Worm (Caenorhabditis elegans) whole organism, L2 larva: ENCODE results near the gene catp-5.

Experiments
- C34F6.9 ChIP-seq: fragments of 150-350 bp; optimal IDR thresholded peaks from 2 replicates; lab custom pipeline; 2014; ENCODE audit warnings: missing biosample characterization, missing genetic modification characterization
- F13H6.1 ChIP-seq: sonication (generic microtip); optimal IDR thresholded peaks from 2 replicates; lab custom pipeline; 2016; ENCODE audit warnings: missing genetic modification characterization, missing compliant biosample characterization
- R02D3.7 ChIP-seq: fragments of 150-350 bp; optimal IDR thresholded peaks from 2 replicates; lab custom pipeline; 2014; ENCODE audit warnings: missing biosample characterization, missing genetic modification characterization
- Y55F3AM.14 ChIP-seq: fragments of 200-800 bp; sonication (Bioruptor generic); optimal IDR thresholded peaks from 2 replicates; lab custom pipeline; 2018; ENCODE audit warnings: mild to moderate bottlenecking, missing genetic modification characterization, missing compliant biosample characterization
- alr-1 ChIP-seq: fragments of 150-350 bp; optimal IDR thresholded peaks from 2 replicates; lab custom pipeline; 2014; ENCODE audit warnings: missing biosample characterization, missing genetic modification characterization
- aly-2 ChIP-seq: fragments of 150-350 bp; optimal IDR thresholded peaks from 2 replicates; lab custom pipeline; 2014; ENCODE audit warnings: missing biosample characterization, missing genetic modification characterization
- ama-1 ChIP-seq: fragments of 150-350 bp; optimal IDR thresholded peaks from 2 replicates; lab custom pipeline; 2018; ENCODE audit warnings: inconsistent platforms
- blmp-1 ChIP-seq: sonication (generic microtip); optimal IDR thresholded peaks from 2 replicates; lab custom pipeline; 2017; ENCODE audit warnings: missing genetic modification characterization, mild to moderate bottlenecking, missing compliant biosample characterization, antibody characterized with exemption, moderate library complexity; ENCODE audit not compliant: insufficient read depth
- ceh-82 ChIP-seq: fragments of 150-350 bp; optimal IDR thresholded peaks from 2 replicates; lab custom pipeline; 2014; ENCODE audit warnings: missing biosample characterization, missing genetic modification characterization
- crh-2 ChIP-seq: sonication (generic microtip); optimal IDR thresholded peaks from 2 replicates; lab custom pipeline; 2017; ENCODE audit warnings: missing biosample characterization, missing genetic modification characterization
- dmd-4 ChIP-seq: sonication (generic microtip); optimal IDR thresholded peaks from 2 replicates; lab custom pipeline; 2017; ENCODE audit warnings: missing biosample characterization, missing genetic modification characterization
- egl-27 ChIP-seq: sonication (generic microtip); optimal IDR thresholded peaks from 3 replicates; lab custom pipeline; 2017; ENCODE audit warnings: missing biosample characterization, missing genetic modification reagents, missing genetic modification characterization
- elt-1 ChIP-seq: fragments of 150-350 bp; optimal IDR thresholded peaks from 2 replicates; lab custom pipeline; 2014; ENCODE audit warnings: missing biosample characterization, missing genetic modification characterization
- elt-3 ChIP-seq: sonication (generic microtip); optimal IDR thresholded peaks from 2 replicates; lab custom pipeline; 2017; ENCODE audit warnings: missing biosample characterization, missing genetic modification characterization
- fos-1 ChIP-seq: fragments of 150-350 bp; optimal IDR thresholded peaks from 2 replicates; lab custom pipeline; 2014; ENCODE audit warnings: missing biosample characterization, missing genetic modification characterization
- gmeb-1 ChIP-seq: fragments of 150-350 bp; optimal IDR thresholded peaks from 2 replicates; lab custom pipeline; 2014; ENCODE audit warnings: missing biosample characterization, missing genetic modification characterization
- lin-11 ChIP-seq: fragments of 150-350 bp; sonication (generic microtip); optimal IDR thresholded peaks from 2 replicates; lab custom pipeline; 2014; ENCODE audit warnings: missing biosample characterization, missing genetic modification characterization, inconsistent platforms, mixed read lengths
- lin-13 ChIP-seq: fragments of 150-350 bp; optimal IDR thresholded peaks from 2 replicates; lab custom pipeline; 2014; ENCODE audit warnings: missing biosample characterization, missing genetic modification reagents, missing genetic modification characterization
- lin-39 ChIP-seq: fragments of 150-350 bp; optimal IDR thresholded peaks from 2 replicates; lab custom pipeline; 2014; ENCODE audit warnings: missing biosample characterization, missing genetic modification reagents, missing genetic modification characterization
- lsy-2 ChIP-seq, 2 experiments: fragments of 150-350 bp in 1 of 2; sonication (generic microtip) in 1 of 2; optimal IDR thresholded peaks; 2 replicates each; lab custom pipeline; 2014 to 2017; ENCODE audit warnings: missing biosample characterization in 2 of 2, missing genetic modification characterization in 2 of 2
- mab-5 ChIP-seq: fragments of 150-350 bp; optimal IDR thresholded peaks from 2 replicates; lab custom pipeline; 2014; ENCODE audit warnings: missing biosample characterization, missing genetic modification characterization
- mdl-1 ChIP-seq, 2 experiments: fragments of 150-350 bp in 1 of 2; sonication (generic microtip) in 1 of 2; optimal IDR thresholded peaks; 2 replicates each; lab custom pipeline; 2017; ENCODE audit warnings: missing biosample characterization in 2 of 2, missing genetic modification characterization in 2 of 2
- nhr-11 ChIP-seq: fragments of 150-350 bp; optimal IDR thresholded peaks from 2 replicates; lab custom pipeline; 2014; ENCODE audit warnings: missing biosample characterization, missing genetic modification characterization
- nhr-12 ChIP-seq: fragments of 150-350 bp; optimal IDR thresholded peaks from 2 replicates; lab custom pipeline; 2014; ENCODE audit warnings: missing biosample characterization, missing genetic modification characterization
- nhr-129 ChIP-seq: fragments of 150-350 bp; optimal IDR thresholded peaks from 2 replicates; lab custom pipeline; 2014; ENCODE audit warnings: missing biosample characterization, missing genetic modification characterization
- nhr-21 ChIP-seq: fragments of 150-350 bp; optimal IDR thresholded peaks from 2 replicates; lab custom pipeline; 2014; ENCODE audit warnings: missing biosample characterization, missing genetic modification characterization
- nhr-23 ChIP-seq: fragments of 150-350 bp; optimal IDR thresholded peaks from 2 replicates; lab custom pipeline; 2014; ENCODE audit warnings: missing biosample characterization, missing genetic modification reagents, missing genetic modification characterization
- nhr-25 ChIP-seq: fragments of 150-350 bp; sonication (generic microtip); optimal IDR thresholded peaks from 3 replicates; lab custom pipeline; 2014; ENCODE audit warnings: missing biosample characterization, missing genetic modification characterization
- nhr-6 ChIP-seq: fragments of 150-350 bp; optimal IDR thresholded peaks from 2 replicates; lab custom pipeline; 2014; ENCODE audit warnings: missing biosample characterization, missing genetic modification characterization
- nhr-77 ChIP-seq: fragments of 150-350 bp; optimal IDR thresholded peaks from 2 replicates; lab custom pipeline; 2014; ENCODE audit warnings: missing biosample characterization, missing genetic modification characterization
- peb-1 ChIP-seq: fragments of 150-350 bp; optimal IDR thresholded peaks from 2 replicates; lab custom pipeline; 2014; ENCODE audit warnings: missing biosample characterization, missing genetic modification characterization
- skn-1 ChIP-seq: sonication (generic microtip); optimal IDR thresholded peaks from 2 replicates; lab custom pipeline; 2017; ENCODE audit warnings: missing biosample characterization, missing genetic modification characterization
- sma-3 ChIP-seq: sonication (generic microtip); optimal IDR thresholded peaks from 2 replicates; lab custom pipeline; 2016; ENCODE audit warnings: missing genetic modification reagents, missing genetic modification characterization, missing compliant biosample characterization
- sma-9 ChIP-seq, 2 experiments: fragments of 150-350 bp in 1 of 2; sonication (generic microtip) in 1 of 2; optimal IDR thresholded peaks; 2 replicates each; lab custom pipeline; 2014 to 2016; ENCODE audit warnings: missing genetic modification characterization in 2 of 2, mild to moderate bottlenecking in 1 of 2, missing biosample characterization in 1 of 2, missing compliant biosample characterization in 1 of 2, missing genetic modification reagents in 1 of 2, moderate library complexity in 1 of 2
- unc-39 ChIP-seq: fragments of 150-350 bp; optimal IDR thresholded peaks from 2 replicates; lab custom pipeline; 2014; ENCODE audit warnings: missing biosample characterization, missing genetic modification characterization
- unc-55 ChIP-seq: fragments of 150-350 bp; sonication (generic microtip); optimal IDR thresholded peaks from 3 replicates; lab custom pipeline; 2014; ENCODE audit warnings: missing biosample characterization, missing genetic modification reagents, missing genetic modification characterization
- unc-62 ChIP-seq: fragments of 150-350 bp; optimal IDR thresholded peaks from 2 replicates; lab custom pipeline; 2014; ENCODE audit warnings: missing biosample characterization, missing genetic modification reagents, missing genetic modification characterization
- ztf-1 ChIP-seq: fragments of 200-800 bp; sonication (Bioruptor generic); conservative IDR thresholded peaks from 2 replicates; pipeline ENCODE4 v1.3.6; 2022; ENCODE audit warnings: missing genetic modification characterization, missing compliant biosample characterization
- ztf-11 ChIP-seq: sonication (generic microtip); optimal IDR thresholded peaks from 2 replicates; lab custom pipeline; 2017; ENCODE audit warnings: missing biosample characterization, missing genetic modification characterization
- ztf-4 ChIP-seq: fragments of 150-350 bp; optimal IDR thresholded peaks from 2 replicates; lab custom pipeline; 2014; ENCODE audit warnings: missing biosample characterization, missing genetic modification characterization

catp-5 gene

ce11 chrX:8109531-8109930 lies 10.9 kb upstream of the catp-5 start:
- peak; percentile 51 for TF ChIP-seq nhr-129 (tag; lab: Kevin White, UChicago)
- peak; percentile 7 for TF ChIP-seq sma-9 (GFP tag; optimal IDR thresholded peaks at IDR 0.05; lab: Kevin White, UChicago)
- TF ChIP-seq sma-9 (tag; optimal IDR thresholded peaks at IDR 0.05; lab: Kevin White, UChicago), result no peak
- TF ChIP-seq gmeb-1, result peak; percentile 33
- TF ChIP-seq C34F6.9 (tag; lab: Kevin White, UChicago), result peak; percentile 74
- TF ChIP-seq crh-2 (tag; lab: Kevin White, UChicago), result peak; percentile 35
- TF ChIP-seq unc-62 (GFP tag; lab: Kevin White, UChicago), result no peak
- TF ChIP-seq nhr-25, result no peak
- peak; percentile 69 for TF ChIP-seq unc-55 (GFP tag; lab: Kevin White, UChicago)

- TF ChIP-seq R02D3.7 (tag; lab: Kevin White, UChicago) (no peak), nhr-23 (tag; lab: Kevin White, UChicago) (no peak), lin-13 (GFP tag; lab: Kevin White, UChicago) (no peak), ztf-11 (tag; lab: Kevin White, UChicago) (no peak), ztf-1 (no peak), mab-5 (tag; lab: Kevin White, UChicago) (no peak), lin-11 (tag; lab: Kevin White, UChicago) (no peak), F13H6.1 (tag; lab: Kevin White, UChicago) (no peak), skn-1 (tag; lab: Kevin White, UChicago) (no peak), elt-1 (tag; lab: Kevin White, UChicago) (no peak)
These were observed 9.3 kb upstream of the catp-5 start, which contains the start of gene K07E3.9 for ce11 chrX:8107921-8108320. Gene K07E3.9 (plus strand): TSS chrX:8108221.

ce11 chrX:8103899-8104298 lies 5.2 kb upstream of the catp-5 start, which contains the start of gene K07E3.2:
Gene K07E3.2 (plus strand): TSS chrX:8104298.
- TF ChIP-seq crh-2 (tag; lab: Kevin White, UChicago), result peak; percentile 34
- TF ChIP-seq unc-39 (tag; lab: Kevin White, UChicago), result no peak
- TF ChIP-seq nhr-25, result peak; percentile 5
- TF ChIP-seq lin-39 (tag; lab: Kevin White, UChicago), result no peak
- TF ChIP-seq lin-11 (tag; lab: Kevin White, UChicago), result peak; percentile 2
- TF ChIP-seq Y55F3AM.14 (GFP tag; lab: Kevin White, UChicago), result no peak
- TF ChIP-seq lsy-2 (tag; optimal IDR thresholded peaks at IDR 0.05; lab: Kevin White, UChicago), result no peak
- peak; percentile 23 for TF ChIP-seq nhr-21 (tag; lab: Kevin White, UChicago)

- TF ChIP-seq egl-27 (no peak), nhr-6 (peak; percentile 16), nhr-129 (tag; lab: Kevin White, UChicago) (peak; percentile 58), blmp-1 (tag; lab: Kevin White, UChicago) (peak; percentile 8), lin-39 (tag; lab: Kevin White, UChicago) (no peak), sma-9 (GFP tag; optimal IDR thresholded peaks at IDR 0.05; lab: Kevin White, UChicago) (peak; percentile 90), sma-9 (tag; optimal IDR thresholded peaks at IDR 0.05; lab: Kevin White, UChicago) (no peak), crh-2 (tag; lab: Kevin White, UChicago) (peak; percentile 28), mdl-1 (tag; optimal IDR thresholded peaks at IDR 0.05; lab: Kevin White, UChicago) (peak in 1 of 2 experiments; percentile 40), nhr-21 (tag; lab: Kevin White, UChicago) (peak; percentile 68), C34F6.9 (tag; lab: Kevin White, UChicago) (peak; percentile 17)
These were observed 8.7 kb downstream of the catp-5 start for ce11 chrX:8089916-8090315.

ce11 chrX:8089266-8089909 lies 9.3 kb downstream of the catp-5 start:
- TF ChIP-seq elt-3 (tag; lab: Kevin White, UChicago) (no peak), ceh-82 (no peak), skn-1 (tag; lab: Kevin White, UChicago) (no peak), nhr-23 (tag; lab: Kevin White, UChicago) (no peak), nhr-12 (tag; lab: Kevin White, UChicago) (no peak), elt-1 (tag; lab: Kevin White, UChicago) (no peak), peb-1 (no peak), nhr-25 (peak; percentile 51), ama-1 (lab: Kevin White, UChicago) (no peak), lin-39 (tag; lab: Kevin White, UChicago) (no peak), Y55F3AM.14 (GFP tag; lab: Kevin White, UChicago) (no peak), nhr-11 (tag; lab: Kevin White, UChicago) (no peak), alr-1 (tag; lab: Kevin White, UChicago) (no peak), sma-9 (GFP tag; optimal IDR thresholded peaks at IDR 0.05; lab: Kevin White, UChicago) (peak; percentile 28), sma-9 (tag; optimal IDR thresholded peaks at IDR 0.05; lab: Kevin White, UChicago) (no peak), ztf-1 (no peak), lin-13 (GFP tag; lab: Kevin White, UChicago) (no peak), blmp-1 (tag; lab: Kevin White, UChicago) (peak; percentile 37), ztf-4 (tag; lab: Kevin White, UChicago) (no peak), unc-39 (tag; lab: Kevin White, UChicago) (no peak), aly-2 (tag; lab: Kevin White, UChicago) (no peak), ztf-11 (tag; lab: Kevin White, UChicago) (no peak), nhr-77 (tag; lab: Kevin White, UChicago) (no peak), gmeb-1 (no peak), F13H6.1 (tag; lab: Kevin White, UChicago) (no peak), sma-3 (GFP tag; lab: Kevin White, UChicago) (peak; percentile 37), nhr-6 (no peak), dmd-4 (no peak), fos-1 (peak; percentile 56), nhr-21 (tag; lab: Kevin White, UChicago) (no peak)
